Fruit fly (Drosophila melanogaster) whole organism, embryonic: ENCODE results near the gene scyl.

Experiments used
- CG30403 ChIP-seq: fragments of 200-800 bp; sonication (Bioruptor generic); optimal IDR thresholded peaks from 3 replicates; lab custom pipeline; 2016; ENCODE audit warnings: missing biosample characterization, missing genetic modification characterization
- CG31388 ChIP-seq: fragments of 200-800 bp; sonication (Bioruptor generic); optimal IDR thresholded peaks from 2 replicates; lab custom pipeline; 2016; ENCODE audit warnings: missing biosample characterization, missing genetic modification characterization
- CG6854 ChIP-seq: fragments of 200-800 bp; sonication (Bioruptor generic); optimal IDR thresholded peaks from 3 replicates; lab custom pipeline; 2017; ENCODE audit warnings: missing biosample characterization, mild to moderate bottlenecking, missing genetic modification characterization
- CG7745 ChIP-seq: fragments of 200-800 bp; sonication (Bioruptor generic); optimal IDR thresholded peaks from 2 replicates; lab custom pipeline; 2018; ENCODE audit warnings: missing biosample characterization, mild to moderate bottlenecking, missing genetic modification characterization, moderate library complexity
- Ets65A ChIP-seq: fragments of 200-800 bp; sonication (Bioruptor generic); peaks from one replicate; lab custom pipeline; 2016; ENCODE audit warnings: missing biosample characterization, missing genetic modification characterization
- HLHmδ ChIP-seq: fragments of 200-800 bp; sonication (Bioruptor generic); optimal IDR thresholded peaks from 2 replicates; lab custom pipeline; 2018; ENCODE audit warnings: missing biosample characterization, mild to moderate bottlenecking, missing genetic modification characterization, moderate library complexity
- dmrt99B ChIP-seq: fragments of 200-800 bp; sonication (Bioruptor generic); optimal IDR thresholded peaks from 2 replicates; lab custom pipeline; 2018; ENCODE audit warnings: missing biosample characterization, mild to moderate bottlenecking, missing genetic modification characterization, moderate library complexity
- gt ChIP-seq: fragments of 200-800 bp; sonication (Bioruptor generic); IDR thresholded peaks from 2 replicates; pipeline ENCODE4 v1.3.6; 2022; ENCODE audit warnings: missing biosample characterization, missing genetic modification characterization
- pzg ChIP-seq: fragments of 200-800 bp; sonication (Bioruptor generic); optimal IDR thresholded peaks from 3 replicates; lab custom pipeline; 2018; ENCODE audit warnings: missing biosample characterization, mild to moderate bottlenecking, missing genetic modification characterization, moderate library complexity

DNA sequence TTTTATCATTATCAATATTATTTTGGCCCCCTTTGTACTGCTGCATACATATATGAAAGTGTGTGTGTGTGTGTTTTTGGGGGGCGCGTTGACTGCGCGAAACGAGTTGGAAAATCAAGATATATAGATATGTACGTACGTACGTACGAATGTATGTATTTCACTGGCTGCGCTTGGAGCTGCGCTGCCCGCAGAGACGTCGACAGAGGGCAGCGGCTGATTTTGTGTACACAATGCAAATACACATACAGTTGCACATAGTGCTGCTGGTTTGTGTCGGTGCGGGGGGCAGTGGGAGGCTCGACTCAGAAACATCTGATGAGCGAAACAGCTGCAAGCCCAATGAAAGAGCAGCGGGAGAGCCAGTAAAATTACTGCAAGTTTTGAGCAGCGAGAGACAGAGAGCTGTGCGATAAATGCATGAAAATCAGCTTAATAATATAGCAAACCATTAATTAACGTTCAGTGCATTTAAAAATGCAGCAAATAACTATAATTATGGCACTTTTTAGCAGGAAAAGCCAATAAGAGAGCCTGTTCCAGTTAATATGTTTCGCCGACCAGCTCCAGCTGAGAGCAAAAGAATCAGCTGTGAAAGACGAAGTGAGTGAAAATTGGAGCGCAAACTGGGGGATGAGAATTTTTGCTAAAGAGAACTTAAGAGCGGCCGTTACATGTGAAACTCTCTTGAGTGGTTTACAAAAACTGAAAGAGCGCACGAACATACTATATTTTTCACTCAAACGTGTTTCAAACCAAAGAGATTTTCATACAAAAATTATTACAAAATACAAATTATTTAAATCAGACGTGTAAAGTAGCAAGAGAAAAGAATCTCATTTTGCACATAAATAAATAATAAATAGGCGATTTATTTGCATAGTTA is 4.5 kb upstream of the scyl start:
- TF ChIP-seq CG7745 (tag; lab: Kevin White, UChicago) (no peak), CG30403 (GFP tag; lab: Kevin White, UChicago) (no peak), gt (GFP tag; lab: Robert Waterston, UW) (no peak), CG6854 (GFP tag; lab: Kevin White, UChicago) (no peak), HLHmδ (GFP tag; lab: Kevin White, UChicago) (peak; percentile 91), CG31388 (GFP tag; lab: Kevin White, UChicago) (no peak), dmrt99B (tag; lab: Kevin White, UChicago) (no peak), pzg (GFP tag; lab: Kevin White, UChicago) (no peak), Ets65A (no peak)
